Worm (Caenorhabditis elegans) whole organism, late embryonic: ENCODE results near the gene C31H2.3.

ENCODE experiments used
- dve-1 ChIP-seq: sonication (generic microtip); optimal IDR thresholded peaks from 2 replicates; lab custom pipeline; 2017; ENCODE audit warnings: antibody characterized with exemption, mild to moderate bottlenecking, missing genetic modification characterization, missing compliant biosample characterization
- fkh-10 ChIP-seq: fragments of 150-350 bp; optimal IDR thresholded peaks from 2 replicates; lab custom pipeline; 2014; ENCODE audit warnings: missing biosample characterization, missing genetic modification reagents, missing genetic modification characterization
- lin-11 ChIP-seq: fragments of 200-800 bp; sonication (Bioruptor generic); optimal IDR thresholded peaks from 2 replicates; lab custom pipeline; 2018; ENCODE audit warnings: mild to moderate bottlenecking, missing genetic modification characterization, missing compliant biosample characterization
- nfya-1 ChIP-seq: sonication (generic microtip); optimal IDR thresholded peaks from 2 replicates; lab custom pipeline; 2017; ENCODE audit warnings: missing genetic modification characterization, mild to moderate bottlenecking, missing compliant biosample characterization, antibody characterized with exemption, moderate library complexity
- sox-4 ChIP-seq: sonication (generic microtip); optimal IDR thresholded peaks from 2 replicates; lab custom pipeline; 2017; ENCODE audit warnings: mild to moderate bottlenecking, missing genetic modification characterization, inconsistent platforms, missing compliant biosample characterization
- syd-9 ChIP-seq: sonication (generic microtip); optimal IDR thresholded peaks from 2 replicates; lab custom pipeline; 2016; ENCODE audit warnings: mild to moderate bottlenecking, missing genetic modification characterization, moderate library complexity, missing compliant biosample characterization
- unc-3 ChIP-seq, 2 experiments: fragments of 200-800 bp in 1 of 2; sonication (Bioruptor generic) in 1 of 2; sonication (generic microtip) in 1 of 2; conservative IDR thresholded peaks in 1 of 2; optimal IDR thresholded peaks in 1 of 2; 2 replicates each; pipeline versions ENCODE4 v1.3.6 to Lab custom; 2016 to 2022; ENCODE audit warnings: missing compliant biosample characterization in 2 of 2, missing genetic modification characterization in 2 of 2, missing genetic modification reagents in 1 of 2

- no peak for TF ChIP-seq dve-1
- TF ChIP-seq syd-9 (tag; lab: Kevin White, UChicago): no peak
- TF ChIP-seq sox-4: no peak
- TF ChIP-seq nfya-1 (tag; lab: Kevin White, UChicago): no peak
- no peak for TF ChIP-seq fkh-10 (GFP tag; lab: Kevin White, UChicago)
- no peak for TF ChIP-seq lin-11 (tag; lab: Kevin White, UChicago)
- no peak for TF ChIP-seq unc-3 (GFP tag; conservative IDR thresholded peaks at IDR 0.05; lab: Robert Waterston, UW)
- no peak for TF ChIP-seq unc-3 (tag; optimal IDR thresholded peaks at IDR 0.05; lab: Kevin White, UChicago)
These were observed 11.8 kb downstream of the C31H2.3 start for ce11 chrX:5142403-5142802.
